Fruit fly (Drosophila melanogaster) whole organism, embryonic: ENCODE data around the gene nmdyn-D7.
A peak's percentile ranks its signal among the peaks of the same experiment; 100 is the strongest.

Experiments used
- Atf6 ChIP-seq: fragments of 200-800 bp; sonication (Bioruptor generic); IDR thresholded peaks from 2 replicates; pipeline ENCODE4 v1.3.6; 2022; ENCODE audit warnings: missing biosample characterization, missing genetic modification characterization
- B-H1 ChIP-seq: fragments of 200-800 bp; sonication (Bioruptor generic); IDR thresholded peaks from 3 replicates; pipeline ENCODE4 v1.3.6; 2022; ENCODE audit warnings: missing biosample characterization, missing genetic modification characterization
- BEAF-32 ChIP-seq: fragments of 200-800 bp; sonication (Bioruptor generic); optimal IDR thresholded peaks from 3 replicates; lab custom pipeline; 2017; ENCODE audit warnings: missing biosample characterization, missing genetic modification characterization, mild to moderate bottlenecking, moderate library complexity, missing genetic modification reagents
- Blimp-1 ChIP-seq: fragments of 200-800 bp; sonication (Bioruptor generic); optimal IDR thresholded peaks from 3 replicates; lab custom pipeline; 2018; ENCODE audit warnings: missing biosample characterization, missing genetic modification characterization, mild to moderate bottlenecking, moderate library complexity, missing genetic modification reagents
- BtbVII ChIP-seq: fragments of 200-800 bp; sonication (Bioruptor generic); optimal IDR thresholded peaks from 3 replicates; lab custom pipeline; 2017; ENCODE audit warnings: missing biosample characterization, mild to moderate bottlenecking, missing genetic modification characterization
- CG11560 ChIP-seq: fragments of 200-800 bp; sonication (Bioruptor generic); IDR thresholded peaks from 3 replicates; pipeline ENCODE4 v1.3.6; 2022; ENCODE audit warnings: missing biosample characterization, missing genetic modification characterization
- CG12155 ChIP-seq: fragments of 200-800 bp; sonication (Bioruptor generic); optimal IDR thresholded peaks from 3 replicates; lab custom pipeline; 2016; ENCODE audit warnings: missing biosample characterization, missing genetic modification characterization
- CG13287 ChIP-seq: fragments of 200-800 bp; sonication (Bioruptor generic); IDR thresholded peaks from 2 replicates; pipeline ENCODE4 v1.3.6; 2022; ENCODE audit warnings: missing biosample characterization, missing genetic modification characterization; ENCODE audit not compliant: partially characterized antibody
- CG15269 ChIP-seq: fragments of 200-800 bp; sonication (Bioruptor generic); optimal IDR thresholded peaks from 2 replicates; lab custom pipeline; 2018; ENCODE audit warnings: missing biosample characterization, mild to moderate bottlenecking, missing genetic modification characterization, moderate library complexity
- CG16815 ChIP-seq: fragments of 200-800 bp; sonication (Bioruptor generic); optimal IDR thresholded peaks from 3 replicates; lab custom pipeline; 2017; ENCODE audit warnings: missing biosample characterization, mild to moderate bottlenecking, missing genetic modification characterization
- CG17359 ChIP-seq: fragments of 200-800 bp; sonication (Bioruptor generic); optimal IDR thresholded peaks from 3 replicates; lab custom pipeline; 2018; ENCODE audit warnings: missing biosample characterization, mild to moderate bottlenecking, missing genetic modification characterization, moderate library complexity
- CG17385 ChIP-seq: fragments of 200-800 bp; sonication (Bioruptor generic); optimal IDR thresholded peaks from 3 replicates; lab custom pipeline; 2018; ENCODE audit warnings: missing biosample characterization, mild to moderate bottlenecking, missing genetic modification characterization
- CG33557 ChIP-seq: fragments of 200-800 bp; sonication (Bioruptor generic); optimal IDR thresholded peaks from 2 replicates; lab custom pipeline; 2019; ENCODE audit warnings: missing biosample characterization, mild to moderate bottlenecking, missing genetic modification characterization, moderate library complexity
- CG3838 ChIP-seq: fragments of 200-800 bp; sonication (Bioruptor generic); optimal IDR thresholded peaks from 3 replicates; lab custom pipeline; 2016; ENCODE audit warnings: missing biosample characterization, missing genetic modification characterization
- CG3847 ChIP-seq: fragments of 200-800 bp; sonication (Bioruptor generic); IDR thresholded peaks from 2 replicates; pipeline ENCODE4 v1.3.6; 2022; ENCODE audit warnings: missing biosample characterization, missing genetic modification characterization
- CG6765 ChIP-seq: fragments of 200-800 bp; sonication (Bioruptor generic); optimal IDR thresholded peaks from 3 replicates; lab custom pipeline; 2017; ENCODE audit warnings: missing biosample characterization, mild to moderate bottlenecking, missing genetic modification characterization
- CG6854 ChIP-seq: fragments of 200-800 bp; sonication (Bioruptor generic); optimal IDR thresholded peaks from 3 replicates; lab custom pipeline; 2017; ENCODE audit warnings: missing biosample characterization, mild to moderate bottlenecking, missing genetic modification characterization
- CG8478 ChIP-seq: fragments of >200 bp; optimal IDR thresholded peaks from 2 replicates; lab custom pipeline; 2018
- CG9727 ChIP-seq: fragments of 200-800 bp; sonication (Bioruptor generic); optimal IDR thresholded peaks from 3 replicates; lab custom pipeline; 2017; ENCODE audit warnings: missing biosample characterization, mild to moderate bottlenecking, missing genetic modification characterization
- Dip2 ChIP-seq: fragments of 200-800 bp; sonication (Bioruptor generic); IDR thresholded peaks from 2 replicates; pipeline ENCODE4 v1.3.6; 2022; ENCODE audit warnings: missing biosample characterization, missing genetic modification characterization
- Doc2 ChIP-seq: fragments of 200-800 bp; sonication (Bioruptor generic); IDR thresholded peaks from 2 replicates; pipeline ENCODE4 v1.3.6; 2022; ENCODE audit warnings: missing biosample characterization, missing genetic modification characterization
- Elba2 ChIP-seq: fragments of 200-800 bp; sonication (Bioruptor generic); optimal IDR thresholded peaks from 3 replicates; lab custom pipeline; 2016; ENCODE audit warnings: missing biosample characterization, missing genetic modification characterization
- Ets65A ChIP-seq: fragments of 200-800 bp; sonication (Bioruptor generic); peaks from one replicate; lab custom pipeline; 2016; ENCODE audit warnings: missing biosample characterization, missing genetic modification characterization
- Fer3 ChIP-seq: fragments of 200-800 bp; sonication (Bioruptor generic); optimal IDR thresholded peaks from 2 replicates; lab custom pipeline; 2018; ENCODE audit warnings: missing biosample characterization, mild to moderate bottlenecking, missing genetic modification characterization, moderate library complexity
- Hr39 ChIP-seq: fragments of >200 bp; optimal IDR thresholded peaks from 2 replicates; lab custom pipeline; 2017
- Hr78 ChIP-seq, 2 experiments: fragments of 200-800 bp in 1 of 2; fragments of >200 bp in 1 of 2; sonication (Bioruptor generic) in 1 of 2; optimal IDR thresholded peaks; 2 replicates each; lab custom pipeline; 2017 to 2019; ENCODE audit warnings: missing biosample characterization in 2 of 2, missing genetic modification characterization in 2 of 2, mild to moderate bottlenecking in 1 of 2, moderate library complexity in 1 of 2
- Nf-YB ChIP-seq: fragments of 200-800 bp; sonication (Bioruptor generic); optimal IDR thresholded peaks from 3 replicates; lab custom pipeline; 2019; ENCODE audit warnings: missing biosample characterization, mild to moderate bottlenecking, missing genetic modification characterization, moderate library complexity
- Nf-YC ChIP-seq: fragments of 200-800 bp; optimal IDR thresholded peaks from 3 replicates; lab custom pipeline; 2019; ENCODE audit warnings: missing biosample characterization, mild to moderate bottlenecking, missing genetic modification characterization, moderate library complexity
- NfI ChIP-seq: fragments of 200-800 bp; sonication (Bioruptor generic); optimal IDR thresholded peaks from 3 replicates; lab custom pipeline; 2018; ENCODE audit warnings: missing biosample characterization, mild to moderate bottlenecking, missing genetic modification characterization, moderate library complexity
- Sox102F ChIP-seq: fragments of 200-800 bp; sonication (Bioruptor generic); optimal IDR thresholded peaks from 2 replicates; lab custom pipeline; 2018; ENCODE audit warnings: missing biosample characterization, mild to moderate bottlenecking, missing genetic modification characterization, moderate library complexity
- Xrp1 ChIP-seq: fragments of 200-800 bp; sonication (Bioruptor generic); IDR thresholded peaks from 2 replicates; pipeline ENCODE4 v1.3.6; 2022; ENCODE audit warnings: missing biosample characterization, missing genetic modification characterization
- cas ChIP-seq: fragments of 200-800 bp; sonication (Bioruptor generic); IDR thresholded peaks from 2 replicates; pipeline ENCODE4 v1.3.6; 2022; ENCODE audit warnings: missing biosample characterization, missing genetic modification characterization
- cg ChIP-seq: fragments of 200-800 bp; sonication (Bioruptor generic); optimal IDR thresholded peaks from 3 replicates; lab custom pipeline; 2019; ENCODE audit warnings: missing biosample characterization, mild to moderate bottlenecking, missing genetic modification characterization, moderate library complexity
- dati ChIP-seq: fragments of 200-800 bp; sonication (Bioruptor generic); IDR thresholded peaks from 2 replicates; pipeline ENCODE4 v1.3.6; 2022; ENCODE audit warnings: missing biosample characterization, missing genetic modification characterization
- dpn ChIP-seq, 2 experiments: fragments of 200-800 bp; sonication (Bioruptor generic); optimal IDR thresholded peaks; 3 replicates each; lab custom pipeline; 2016; ENCODE audit warnings: missing biosample characterization in 2 of 2, missing genetic modification characterization in 2 of 2
- fd3F ChIP-seq: fragments of 200-800 bp; sonication (Bioruptor generic); optimal IDR thresholded peaks from 2 replicates; lab custom pipeline; 2018; ENCODE audit warnings: missing biosample characterization, mild to moderate bottlenecking, missing genetic modification characterization, moderate library complexity
- gem ChIP-seq: fragments of 200-800 bp; sonication (Bioruptor generic); optimal IDR thresholded peaks from 2 replicates; lab custom pipeline; 2019; ENCODE audit warnings: missing biosample characterization, mild to moderate bottlenecking, missing genetic modification characterization, moderate library complexity
- grau ChIP-seq: fragments of 200-800 bp; optimal IDR thresholded peaks from 3 replicates; lab custom pipeline; 2019; ENCODE audit warnings: missing biosample characterization, mild to moderate bottlenecking, missing genetic modification characterization, moderate library complexity
- grn ChIP-seq: fragments of 200-800 bp; sonication (Bioruptor generic); optimal IDR thresholded peaks from 3 replicates; lab custom pipeline; 2017; ENCODE audit warnings: missing biosample characterization, missing genetic modification characterization
- her ChIP-seq: fragments of 200-800 bp; sonication (Bioruptor generic); optimal IDR thresholded peaks from 2 replicates; lab custom pipeline; 2016; ENCODE audit warnings: missing biosample characterization, missing genetic modification characterization
- lilli ChIP-seq: fragments of 200-800 bp; sonication (Bioruptor generic); optimal IDR thresholded peaks from 3 replicates; lab custom pipeline; 2016; ENCODE audit warnings: missing biosample characterization, missing genetic modification characterization
- lov ChIP-seq, 2 experiments: fragments of 200-800 bp in 1 of 2; fragments of >200 bp in 1 of 2; sonication (Bioruptor generic) in 1 of 2; IDR thresholded peaks in 1 of 2; optimal IDR thresholded peaks in 1 of 2; 2 replicates in 1 of 2; 3 replicates in 1 of 2; pipeline versions ENCODE4 v1.3.6 to Lab custom; 2017 to 2022; ENCODE audit warnings: missing biosample characterization in 1 of 2, missing genetic modification characterization in 1 of 2
- nau ChIP-seq: fragments of 200-800 bp; sonication (Bioruptor generic); optimal IDR thresholded peaks from 3 replicates; lab custom pipeline; 2017; ENCODE audit warnings: missing biosample characterization, mild to moderate bottlenecking, missing genetic modification characterization, missing genetic modification reagents
- otp ChIP-seq: fragments of 200-800 bp; sonication (Bioruptor generic); IDR thresholded peaks from 3 replicates; pipeline ENCODE4, ENCODE4 v1.3.6; 2022; ENCODE audit warnings: missing biosample characterization, missing genetic modification characterization
- peb ChIP-seq: fragments of 200-800 bp; sonication (Bioruptor generic); IDR thresholded peaks from 2 replicates; pipeline ENCODE4 v1.3.6; 2022; ENCODE audit warnings: missing biosample characterization, missing genetic modification characterization
- pnt ChIP-seq: fragments of 200-800 bp; sonication (Bioruptor generic); optimal IDR thresholded peaks from 3 replicates; lab custom pipeline; 2016; ENCODE audit warnings: missing biosample characterization, missing genetic modification characterization
- prd ChIP-seq, 3 experiments: fragments of >200 bp in 2 of 3; fragments of 200-800 bp in 1 of 3; sonication (Bioruptor generic) in 1 of 3; optimal IDR thresholded peaks in 2 of 3; IDR thresholded peaks in 1 of 3; 2 replicates in 2 of 3; 3 replicates in 1 of 3; pipeline versions ENCODE4 v1.3.6 to Lab custom; 2017 to 2022; ENCODE audit warnings: missing biosample characterization in 1 of 3, missing genetic modification characterization in 1 of 3
- row ChIP-seq: fragments of 200-800 bp; sonication (Bioruptor generic); IDR thresholded peaks from 3 replicates; pipeline ENCODE4 v1.3.6; 2022; ENCODE audit warnings: missing biosample characterization, missing genetic modification characterization
- sob ChIP-seq: fragments of 200-800 bp; sonication (Bioruptor generic); IDR thresholded peaks from 2 replicates; pipeline ENCODE4 v1.3.6; 2022; ENCODE audit warnings: missing biosample characterization, missing genetic modification characterization
- unpg ChIP-seq: fragments of 200-800 bp; sonication (Bioruptor generic); optimal IDR thresholded peaks from 3 replicates; lab custom pipeline; 2018; ENCODE audit warnings: missing biosample characterization, mild to moderate bottlenecking, missing genetic modification characterization, moderate library complexity

nmdyn-D7 gene

dm6 chr3R:9701148-9701703 is 21.5 kb downstream of the nmdyn-D7 start (continued):
- peak; percentile 48 for TF ChIP-seq CG6765 (GFP tag; lab: Kevin White, UChicago)
- no peak for TF ChIP-seq row (GFP tag; lab: Robert Waterston, UW)
- no peak for TF ChIP-seq otp (GFP tag; lab: Robert Waterston, UW)
- no peak for TF ChIP-seq CG8478
- no peak for TF ChIP-seq lilli (GFP tag; lab: Kevin White, UChicago)
- TF ChIP-seq Dip2 (GFP tag; lab: Robert Waterston, UW): no peak
- no peak for TF ChIP-seq prd (optimal IDR thresholded peaks at IDR 0.05; lab: Kevin White, UChicago)
- TF ChIP-seq prd (GFP tag; IDR thresholded peaks at IDR 0.05; lab: Robert Waterston, UW): no peak
- no peak for TF ChIP-seq Elba2 (GFP tag; lab: Kevin White, UChicago)
- no peak for TF ChIP-seq nau (GFP tag; lab: Kevin White, UChicago)
- TF ChIP-seq Xrp1: no peak
- peak; percentile 14 for TF ChIP-seq CG17385 (GFP tag; lab: Kevin White, UChicago)
- no peak for TF ChIP-seq pnt (GFP tag; lab: Kevin White, UChicago)
- TF ChIP-seq Doc2 (GFP tag; lab: Robert Waterston, UW): no peak
- peak; percentile 8 for TF ChIP-seq Nf-YB (GFP tag; lab: Kevin White, UChicago)
- no peak for TF ChIP-seq Blimp-1
- no peak for TF ChIP-seq sob (GFP tag; lab: Robert Waterston, UW)
- TF ChIP-seq, all 482 proteins: peak for 101

- peak in 1 of 2 experiments; percentile 72 for TF ChIP-seq Hr78 (GFP tag; optimal IDR thresholded peaks at IDR 0.05; lab: Kevin White, UChicago)
- no peak for TF ChIP-seq cg
- peak; percentile 13 for TF ChIP-seq unpg (GFP tag; lab: Kevin White, UChicago)
- no peak for TF ChIP-seq grn (GFP tag; lab: Kevin White, UChicago)
- peak; percentile 62 for TF ChIP-seq Sox102F
- TF ChIP-seq CG9727 (GFP tag; lab: Kevin White, UChicago): no peak
- no peak for TF ChIP-seq her (GFP tag; lab: Kevin White, UChicago)
- TF ChIP-seq dpn (GFP tag; optimal IDR thresholded peaks at IDR 0.05; lab: Kevin White, UChicago): peak in 1 of 2 experiments; percentile 9
- no peak for TF ChIP-seq peb
- peak; percentile 62 for TF ChIP-seq CG15269 (tag; lab: Kevin White, UChicago)
- TF ChIP-seq dati (GFP tag; lab: Robert Waterston, UW): no peak
- peak; percentile 20 for TF ChIP-seq Fer3 (tag; lab: Kevin White, UChicago)
- TF ChIP-seq lov (optimal IDR thresholded peaks at IDR 0.05; lab: Kevin White, UChicago): no peak
- TF ChIP-seq lov (GFP tag; IDR thresholded peaks at IDR 0.05; lab: Robert Waterston, UW): no peak
- TF ChIP-seq Ets65A (GFP tag; lab: Kevin White, UChicago): peak; percentile 11
- peak; percentile 36 for TF ChIP-seq grau (tag; lab: Kevin White, UChicago)
- no peak for TF ChIP-seq CG3838
- no peak for TF ChIP-seq Hr39 (lab: Kevin White, UChicago)
- no peak for TF ChIP-seq B-H1 (GFP tag; lab: Robert Waterston, UW)
- TF ChIP-seq Atf6 (GFP tag; lab: Robert Waterston, UW): no peak
- TF ChIP-seq cas (GFP tag; lab: Robert Waterston, UW): no peak
- TF ChIP-seq fd3F (GFP tag; lab: Kevin White, UChicago): peak; percentile 43
- no peak for TF ChIP-seq CG3847
- TF ChIP-seq CG16815 (GFP tag; lab: Kevin White, UChicago): no peak
- TF ChIP-seq CG11560 (tag; lab: Robert Waterston, UW): no peak
- TF ChIP-seq NfI (GFP tag; lab: Kevin White, UChicago): peak; percentile 34
- no peak for TF ChIP-seq CG6854 (GFP tag; lab: Kevin White, UChicago)
- peak; percentile 58 for TF ChIP-seq gem
- TF ChIP-seq CG13287 (GFP tag; lab: Robert Waterston, UW): no peak
- no peak for TF ChIP-seq BEAF-32 (GFP tag; lab: Kevin White, UChicago)
- TF ChIP-seq CG17359 (tag; lab: Kevin White, UChicago): peak; percentile 30
- TF ChIP-seq Nf-YC: no peak
- no peak for TF ChIP-seq CG33557 (GFP tag; lab: Kevin White, UChicago)
- TF ChIP-seq BtbVII (GFP tag; lab: Kevin White, UChicago): no peak
- peak; percentile 4 for TF ChIP-seq CG12155 (GFP tag; lab: Kevin White, UChicago)
Measured at dm6 chr3R:9701897-9702296, 22.2 kb downstream of the nmdyn-D7 start.
